Fruit fly (Drosophila melanogaster) whole organism, adult: ENCODE results near the gene CG6678.

Source experiments
- CG11617 ChIP-seq: fragments of 200-800 bp; sonication (Bioruptor generic); optimal IDR thresholded peaks from 2 replicates; lab custom pipeline; 2017; ENCODE audit warnings: mild to moderate bottlenecking, missing biosample characterization, missing genetic modification reagents, missing genetic modification characterization
- CG12768 ChIP-seq: fragments of 200-800 bp; sonication (Bioruptor generic); optimal IDR thresholded peaks from 2 replicates; lab custom pipeline; 2017; ENCODE audit warnings: missing biosample characterization, missing genetic modification characterization, mild to moderate bottlenecking, moderate library complexity, missing genetic modification reagents
- CG14711 ChIP-seq: fragments of 200-800 bp; sonication (Bioruptor generic); optimal IDR thresholded peaks from 2 replicates; lab custom pipeline; 2018; ENCODE audit warnings: missing biosample characterization, mild to moderate bottlenecking, missing genetic modification characterization, moderate library complexity
- CG1620 ChIP-seq: fragments of 200-800 bp; sonication (Bioruptor generic); optimal IDR thresholded peaks from 2 replicates; lab custom pipeline; 2016; ENCODE audit warnings: missing biosample characterization, missing genetic modification characterization
- CG33017 ChIP-seq: fragments of 200-800 bp; sonication (Bioruptor generic); optimal IDR thresholded peaks from 2 replicates; lab custom pipeline; 2018; ENCODE audit warnings: missing biosample characterization, mild to moderate bottlenecking, missing genetic modification characterization, moderate library complexity
- CG5204 ChIP-seq: fragments of 200-800 bp; sonication (Bioruptor generic); optimal IDR thresholded peaks from 2 replicates; lab custom pipeline; 2016; ENCODE audit warnings: missing biosample characterization, missing genetic modification characterization
- CG7045 ChIP-seq: fragments of 200-800 bp; sonication (Bioruptor generic); optimal IDR thresholded peaks from 2 replicates; lab custom pipeline; 2017; ENCODE audit warnings: missing biosample characterization, mild to moderate bottlenecking, missing genetic modification characterization
- CG7101 ChIP-seq: fragments of 200-800 bp; sonication (Bioruptor generic); optimal IDR thresholded peaks from 2 replicates; lab custom pipeline; 2018; ENCODE audit warnings: missing biosample characterization, mild to moderate bottlenecking, missing genetic modification characterization, moderate library complexity
- Clk ChIP-seq: fragments of 200-800 bp; sonication (Bioruptor generic); optimal IDR thresholded peaks from 2 replicates; lab custom pipeline; 2017; ENCODE audit warnings: missing biosample characterization, missing genetic modification characterization
- Crg-1 ChIP-seq: fragments of 200-800 bp; sonication (Bioruptor generic); optimal IDR thresholded peaks from 2 replicates; lab custom pipeline; 2016; ENCODE audit warnings: missing biosample characterization, missing genetic modification characterization
- Hr96 ChIP-seq: fragments of 200-800 bp; sonication (Bioruptor generic); optimal IDR thresholded peaks from 2 replicates; lab custom pipeline; 2016; ENCODE audit warnings: missing biosample characterization, missing genetic modification characterization
- Mnt ChIP-seq: fragments of 200-800 bp; sonication (Bioruptor generic); optimal IDR thresholded peaks from 2 replicates; lab custom pipeline; 2016; ENCODE audit warnings: missing biosample characterization, mild to moderate bottlenecking, missing genetic modification characterization
- bab1 ChIP-seq: fragments of 200-800 bp; sonication (Bioruptor generic); optimal IDR thresholded peaks from 3 replicates; lab custom pipeline; 2019; ENCODE audit warnings: missing biosample characterization, mild to moderate bottlenecking, missing genetic modification characterization, moderate library complexity
- cic ChIP-seq: fragments of 200-800 bp; sonication (Bioruptor generic); optimal IDR thresholded peaks from 2 replicates; lab custom pipeline; 2017; ENCODE audit warnings: missing biosample characterization, mild to moderate bottlenecking, missing genetic modification characterization, moderate library complexity
- cnc ChIP-seq, 2 experiments: fragments of >200 bp; optimal IDR thresholded peaks; 2 replicates each; lab custom pipeline; 2017
- kay ChIP-seq: fragments of 200-800 bp; sonication (Bioruptor generic); peaks from one replicate; lab custom pipeline; 2016; ENCODE audit warnings: missing biosample characterization, missing genetic modification characterization, borderline replicate concordance
- ovo ChIP-seq: fragments of 200-800 bp; sonication (Bioruptor generic); optimal IDR thresholded peaks from 2 replicates; lab custom pipeline; 2016; ENCODE audit warnings: missing biosample characterization, missing genetic modification characterization
- pad ChIP-seq: fragments of 200-800 bp; sonication (Bioruptor generic); optimal IDR thresholded peaks from 3 replicates; lab custom pipeline; 2017; ENCODE audit warnings: missing biosample characterization, missing genetic modification characterization, mild to moderate bottlenecking, moderate library complexity, missing genetic modification reagents
- tj ChIP-seq: fragments of 200-800 bp; sonication (Bioruptor generic); optimal IDR thresholded peaks from 3 replicates; lab custom pipeline; 2017; ENCODE audit warnings: missing biosample characterization, mild to moderate bottlenecking, missing genetic modification characterization, moderate library complexity
- toe ChIP-seq: fragments of 200-800 bp; sonication (Bioruptor generic); optimal IDR thresholded peaks from 2 replicates; lab custom pipeline; 2016; ENCODE audit warnings: missing biosample characterization, missing genetic modification characterization

The CG6678 gene

DNA sequence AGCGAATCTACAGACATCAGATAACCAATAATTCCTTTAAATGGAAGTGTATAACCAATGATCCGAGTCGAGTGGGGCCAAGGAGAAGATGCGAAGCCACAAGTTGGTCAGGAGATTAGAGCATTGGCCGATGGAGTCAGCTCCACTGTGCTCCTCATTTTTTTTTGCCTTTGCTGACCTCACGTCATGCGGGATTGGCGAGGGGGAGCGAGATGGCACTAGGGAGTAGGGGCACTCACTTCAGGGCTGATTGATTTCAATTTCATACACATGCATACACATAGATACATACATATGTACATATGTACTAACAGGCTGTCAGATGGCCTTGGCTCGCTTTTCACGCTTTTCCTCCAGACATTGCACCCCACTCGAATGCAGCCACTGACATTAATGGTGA is 38.6 kb upstream of the CG6678 start:
- TF ChIP-seq CG11617 (GFP tag; lab: Kevin White, UChicago) = no peak
- TF ChIP-seq bab1 (GFP tag; lab: Kevin White, UChicago) = no peak
- TF ChIP-seq CG5204 = no peak
- TF ChIP-seq CG33017 (tag; lab: Kevin White, UChicago) = no peak
- no peak for TF ChIP-seq CG7045 (GFP tag; lab: Kevin White, UChicago)
- TF ChIP-seq Mnt (GFP tag; lab: Kevin White, UChicago) = no peak
- TF ChIP-seq Clk (GFP tag; lab: Kevin White, UChicago) = no peak
- no peak for TF ChIP-seq cic
- TF ChIP-seq Hr96 = no peak
- TF ChIP-seq toe = no peak
- no peak for TF ChIP-seq Crg-1 (GFP tag; lab: Kevin White, UChicago)
- no peak for TF ChIP-seq ovo
- no peak for TF ChIP-seq CG14711
- no peak for TF ChIP-seq cnc (optimal IDR thresholded peaks at IDR 0.05; lab: Kevin White, UChicago)
- TF ChIP-seq kay (GFP tag; lab: Kevin White, UChicago) = no peak
- TF ChIP-seq pad = no peak
- TF ChIP-seq CG12768 (GFP tag; lab: Kevin White, UChicago) = no peak
- no peak for TF ChIP-seq CG1620
- no peak for TF ChIP-seq tj (GFP tag; lab: Kevin White, UChicago)

DNA sequence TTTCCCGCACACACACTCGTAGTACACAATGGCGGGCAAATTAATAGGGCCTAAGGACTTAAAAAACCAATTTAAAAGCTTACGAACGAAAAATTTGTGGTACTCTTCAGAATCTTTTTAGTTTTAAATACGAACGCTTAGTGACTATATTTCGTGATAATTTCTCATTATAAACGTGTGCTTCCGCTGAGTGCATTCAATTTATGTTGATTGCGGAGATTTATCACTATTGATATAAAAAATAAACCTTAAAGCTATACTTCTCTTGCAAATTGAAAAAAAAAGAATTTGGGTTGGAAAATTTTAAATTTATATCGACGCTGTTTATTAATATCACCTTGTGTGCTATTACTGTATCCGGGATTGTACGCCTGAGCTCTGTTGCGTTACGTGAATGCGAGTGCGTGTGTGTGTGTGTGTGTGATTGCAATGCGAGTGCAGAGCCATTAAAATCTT is 37.8 kb upstream of the CG6678 start:
- TF ChIP-seq CG5204 = peak; percentile 91
- peak; percentile 77 for TF ChIP-seq Crg-1 (GFP tag; lab: Kevin White, UChicago)
- peak; percentile 77 for TF ChIP-seq CG1620
- peak; percentile 91 for TF ChIP-seq CG33017 (tag; lab: Kevin White, UChicago)
- peak; percentile 82 for TF ChIP-seq Clk (GFP tag; lab: Kevin White, UChicago)
- TF ChIP-seq pad = peak; percentile 86
- TF ChIP-seq CG11617 (GFP tag; lab: Kevin White, UChicago) = peak; percentile 95
- peak; percentile 95 for TF ChIP-seq CG7045 (GFP tag; lab: Kevin White, UChicago)
- TF ChIP-seq CG14711 = peak; percentile 72
- TF ChIP-seq kay (GFP tag; lab: Kevin White, UChicago) = peak; percentile 91
- TF ChIP-seq cnc (optimal IDR thresholded peaks at IDR 0.05; lab: Kevin White, UChicago) = no peak
- TF ChIP-seq CG7101 (tag; lab: Kevin White, UChicago) = peak; percentile 84
- peak; percentile 96 for TF ChIP-seq bab1 (GFP tag; lab: Kevin White, UChicago)
- peak; percentile 92 for TF ChIP-seq Hr96
- TF ChIP-seq Mnt (GFP tag; lab: Kevin White, UChicago) = peak; percentile 58
- peak; percentile 95 for TF ChIP-seq toe
- peak; percentile 89 for TF ChIP-seq CG12768 (GFP tag; lab: Kevin White, UChicago)
- TF ChIP-seq cic = peak; percentile 45
- TF ChIP-seq ovo = peak; percentile 21
- TF ChIP-seq tj (GFP tag; lab: Kevin White, UChicago) = peak; percentile 76

- peak; percentile 61 for TF ChIP-seq CG5204
- TF ChIP-seq CG7101 (tag; lab: Kevin White, UChicago) = peak; percentile 23
- peak; percentile 38 for TF ChIP-seq Hr96
- TF ChIP-seq cnc (optimal IDR thresholded peaks at IDR 0.05; lab: Kevin White, UChicago) = peak; percentile 44 to 49
- peak; percentile 54 for TF ChIP-seq CG11617 (GFP tag; lab: Kevin White, UChicago)
- TF ChIP-seq Clk (GFP tag; lab: Kevin White, UChicago) = no peak
- peak; percentile 16 for TF ChIP-seq pad
- TF ChIP-seq kay (GFP tag; lab: Kevin White, UChicago) = no peak
- no peak for TF ChIP-seq toe
- TF ChIP-seq CG7045 (GFP tag; lab: Kevin White, UChicago) = peak; percentile 23
- TF ChIP-seq bab1 (GFP tag; lab: Kevin White, UChicago) = no peak
- TF ChIP-seq CG1620 = no peak
- TF ChIP-seq CG33017 (tag; lab: Kevin White, UChicago) = no peak
- TF ChIP-seq Crg-1 (GFP tag; lab: Kevin White, UChicago) = no peak
- TF ChIP-seq Mnt (GFP tag; lab: Kevin White, UChicago) = no peak
- TF ChIP-seq CG12768 (GFP tag; lab: Kevin White, UChicago) = no peak
- peak; percentile 60 for TF ChIP-seq cic
- peak; percentile 32 for TF ChIP-seq tj (GFP tag; lab: Kevin White, UChicago)
- TF ChIP-seq CG14711 = no peak
- TF ChIP-seq ovo = no peak
Measured at dm6 chr3R:21849988-21850460, 36.8 kb upstream of the CG6678 start.

dm6 chr3R:21851592-21852578 is 34.9 kb upstream of the CG6678 start:
- TF ChIP-seq CG1620 (no peak), Crg-1 (GFP tag; lab: Kevin White, UChicago) (no peak), CG7045 (GFP tag; lab: Kevin White, UChicago) (no peak), CG5204 (peak; percentile 32), CG12768 (GFP tag; lab: Kevin White, UChicago) (peak; percentile 28), kay (GFP tag; lab: Kevin White, UChicago) (peak; percentile 86), Hr96 (peak; percentile 6), bab1 (GFP tag; lab: Kevin White, UChicago) (peak; percentile 27), Mnt (GFP tag; lab: Kevin White, UChicago) (peak; percentile 3), Clk (GFP tag; lab: Kevin White, UChicago) (no peak), pad (no peak), tj (GFP tag; lab: Kevin White, UChicago) (peak; percentile 69), toe (peak; percentile 7), CG11617 (GFP tag; lab: Kevin White, UChicago) (no peak), cnc (optimal IDR thresholded peaks at IDR 0.05; lab: Kevin White, UChicago) (no peak), CG33017 (tag; lab: Kevin White, UChicago) (peak; percentile 32), ovo (no peak), CG7101 (tag; lab: Kevin White, UChicago) (no peak), CG14711 (no peak), cic (peak; percentile 69)
